Fruit fly (Drosophila melanogaster): ENCODE data around the gene mIF2.

DNA sequence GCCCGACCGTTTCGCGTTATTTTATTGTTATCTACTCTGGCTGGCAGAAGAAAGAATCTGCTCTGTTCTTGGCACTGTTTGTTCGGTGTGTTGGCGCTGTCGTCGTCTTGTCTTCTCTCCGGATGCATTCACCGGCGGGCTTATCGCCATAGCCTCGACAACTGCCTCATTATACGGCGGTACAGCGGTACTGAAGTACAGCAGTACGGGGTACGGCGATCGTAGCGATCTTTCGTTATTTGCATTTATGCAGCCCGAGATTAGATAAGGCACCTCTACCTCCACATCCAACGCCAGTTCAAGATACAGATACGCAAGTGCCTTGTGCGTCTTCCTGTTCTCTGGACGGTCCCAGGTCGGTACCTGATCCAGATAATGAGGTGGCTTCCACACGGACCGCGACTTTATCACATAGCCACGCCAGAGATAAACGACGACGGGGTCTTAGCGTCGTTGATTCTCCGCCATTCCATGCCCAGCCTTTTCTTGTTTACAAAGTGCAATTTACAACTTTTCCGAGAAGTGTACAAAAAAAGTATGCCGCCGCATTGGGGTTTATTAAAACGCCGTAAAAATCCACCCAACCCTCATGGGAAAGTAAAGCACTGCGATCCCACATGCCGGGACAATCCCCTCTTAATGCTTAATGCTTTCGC lies 23.6 kb upstream of the mIF2 start:
- no peak for TF ChIP-seq pb (GFP tag; optimal IDR thresholded peaks at IDR 0.05)
- TF ChIP-seq CG17328 (GFP tag; IDR thresholded peaks at IDR 0.05): no peak
- TF ChIP-seq Hmx (GFP tag; optimal IDR thresholded peaks at IDR 0.05): no peak
- TF ChIP-seq CG3847 (GFP tag; IDR thresholded peaks at IDR 0.05): no peak
- no peak for TF ChIP-seq CG8359 (GFP tag; optimal IDR thresholded peaks at IDR 0.05; ENCODE audit: borderline replicate concordance)

Measured in whole organism, embryonic.